Fruit fly (Drosophila melanogaster) whole organism, adult: Measurements from ENCODE around the gene CG7058.

Source experiments
- CG14711 ChIP-seq: fragments of 200-800 bp; sonication (Bioruptor generic); optimal IDR thresholded peaks from 2 replicates; lab custom pipeline; 2018; ENCODE audit warnings: missing biosample characterization, mild to moderate bottlenecking, missing genetic modification characterization, moderate library complexity
- Crg-1 ChIP-seq: fragments of 200-800 bp; sonication (Bioruptor generic); optimal IDR thresholded peaks from 2 replicates; lab custom pipeline; 2016; ENCODE audit warnings: missing biosample characterization, missing genetic modification characterization
- cnc ChIP-seq, 2 experiments: fragments of >200 bp; optimal IDR thresholded peaks; 2 replicates each; lab custom pipeline; 2017

- no peak for TF ChIP-seq Crg-1 (GFP tag; lab: Kevin White, UChicago)
- TF ChIP-seq cnc (optimal IDR thresholded peaks at IDR 0.05; lab: Kevin White, UChicago): no peak
- no peak for TF ChIP-seq CG14711 (tag; lab: Kevin White, UChicago)
Measured at dm6 chrX:18775839-18776538, 30.5 kb upstream of the CG7058 start.
